Fruit fly (Drosophila melanogaster) whole organism, wandering third instar larva: Measurements from ENCODE around the gene Appl.
A peak's percentile ranks its signal among the peaks of the same experiment; 100 is the strongest.

ENCODE experiments used
- Abd-B ChIP-seq: fragments of >200 bp; optimal IDR thresholded peaks from 2 replicates; lab custom pipeline; 2017; ENCODE audit warnings: missing biosample characterization, missing genetic modification characterization
- CG32264 ChIP-seq: fragments of 200-800 bp; sonication (Bioruptor generic); optimal IDR thresholded peaks from 2 replicates; lab custom pipeline; 2016; ENCODE audit warnings: missing biosample characterization, missing genetic modification characterization
- CG9705 ChIP-seq: fragments of 200-800 bp; sonication (Bioruptor generic); optimal IDR thresholded peaks from 2 replicates; lab custom pipeline; 2018; ENCODE audit warnings: missing biosample characterization, mild to moderate bottlenecking, missing genetic modification characterization
- CrebA ChIP-seq: fragments of 200-800 bp; sonication (Bioruptor generic); optimal IDR thresholded peaks from 2 replicates; lab custom pipeline; 2016; ENCODE audit warnings: missing biosample characterization, mild to moderate bottlenecking, missing genetic modification characterization, borderline replicate concordance
- Dfd ChIP-seq: fragments of >200 bp; optimal IDR thresholded peaks from 2 replicates; lab custom pipeline; 2017; ENCODE audit warnings: missing biosample characterization, missing genetic modification characterization
- Dif ChIP-seq: fragments of 200-275, 200-300 bp; sonication (Bioruptor generic); optimal IDR thresholded peaks from 2 replicates; lab custom pipeline; 2018; ENCODE audit warnings: missing biosample characterization, missing genetic modification characterization; ENCODE audit not compliant: partially characterized antibody
- GATAd ChIP-seq: sonication (Bioruptor generic); optimal IDR thresholded peaks from 2 replicates; lab custom pipeline; 2016; ENCODE audit warnings: missing biosample characterization, missing genetic modification characterization
- HLH106 ChIP-seq: fragments of 200-800 bp; optimal IDR thresholded peaks from 3 replicates; lab custom pipeline; 2019; ENCODE audit warnings: missing biosample characterization, mild to moderate bottlenecking, missing genetic modification characterization, moderate library complexity
- Hnf4 ChIP-seq: fragments of 200-800 bp; sonication (Bioruptor generic); optimal IDR thresholded peaks from 2 replicates; lab custom pipeline; 2016; ENCODE audit warnings: missing biosample characterization, mild to moderate bottlenecking, missing genetic modification characterization
- Hr78 ChIP-seq: fragments of >200 bp; optimal IDR thresholded peaks from 2 replicates; lab custom pipeline; 2017; ENCODE audit warnings: missing biosample characterization, missing genetic modification characterization
- Hr83 ChIP-seq: fragments of 200-300 bp; sonication (Bioruptor generic); optimal IDR thresholded peaks from 2 replicates; lab custom pipeline; 2016; ENCODE audit warnings: missing biosample characterization, mild to moderate bottlenecking, missing genetic modification characterization, moderate library complexity; ENCODE audit not compliant: poor library complexity, severe bottlenecking
- Jra ChIP-seq: sonication (Bioruptor generic); optimal IDR thresholded peaks from 2 replicates; lab custom pipeline; 2016; ENCODE audit warnings: missing biosample characterization, missing genetic modification characterization
- Mio ChIP-seq: sonication (Bioruptor generic); optimal IDR thresholded peaks from 2 replicates; lab custom pipeline; 2016; ENCODE audit warnings: missing biosample characterization, missing genetic modification characterization
- Myc ChIP-seq: fragments of >200 bp; optimal IDR thresholded peaks from 2 replicates; lab custom pipeline; 2017
- N ChIP-seq: fragments of >200 bp; optimal IDR thresholded peaks from 2 replicates; lab custom pipeline; 2018; ENCODE audit warnings: missing biosample characterization, missing external identifiers, missing genetic modification characterization
- OdsH ChIP-seq: fragments of 200-800 bp; sonication (Bioruptor generic); optimal IDR thresholded peaks from 2 replicates; lab custom pipeline; 2016; ENCODE audit warnings: missing biosample characterization, mild to moderate bottlenecking, missing genetic modification characterization
- Rel ChIP-seq, 2 experiments: fragments of 200-800 bp; sonication (Bioruptor generic) in 1 of 2; optimal IDR thresholded peaks; 2 replicates in 1 of 2; 3 replicates in 1 of 2; lab custom pipeline; 2016 to 2019; ENCODE audit warnings: mild to moderate bottlenecking in 2 of 2, missing biosample characterization in 2 of 2, missing genetic modification characterization in 2 of 2, moderate library complexity in 1 of 2
- Sp1 ChIP-seq: fragments of 200-800 bp; sonication (Bioruptor generic); optimal IDR thresholded peaks from 3 replicates; lab custom pipeline; 2019; ENCODE audit warnings: missing biosample characterization, mild to moderate bottlenecking, missing genetic modification characterization, moderate library complexity
- Vsx2 ChIP-seq: fragments of 200-300, 225-300 bp; sonication (Bioruptor generic); optimal IDR thresholded peaks from 2 replicates; lab custom pipeline; 2018; ENCODE audit warnings: missing biosample characterization, missing genetic modification characterization; ENCODE audit not compliant: partially characterized antibody
- br ChIP-seq: fragments of 200-800 bp; sonication (Bioruptor generic); optimal IDR thresholded peaks from 2 replicates; lab custom pipeline; 2016; ENCODE audit warnings: missing biosample characterization, missing genetic modification characterization
- brk ChIP-seq: fragments of 200-800 bp; sonication (Bioruptor generic); optimal IDR thresholded peaks from 2 replicates; lab custom pipeline; 2016; ENCODE audit warnings: missing biosample characterization, mild to moderate bottlenecking, missing genetic modification characterization
- dl ChIP-seq, 2 experiments: fragments of 175-275, 200-275 bp in 1 of 2; fragments of 200-275 bp in 1 of 2; sonication (Bioruptor generic); optimal IDR thresholded peaks; lab custom pipeline; 2018; ENCODE audit warnings: mild to moderate bottlenecking in 2 of 2, missing biosample characterization in 2 of 2, missing genetic modification characterization in 2 of 2, moderate library complexity in 2 of 2; ENCODE audit not compliant: partially characterized antibody in 2 of 2, insufficient read depth in 1 of 2
- dmrt93B ChIP-seq: fragments of 200-800 bp; sonication (Bioruptor generic); optimal IDR thresholded peaks from 2 replicates; lab custom pipeline; 2018; ENCODE audit warnings: missing biosample characterization, mild to moderate bottlenecking, missing genetic modification characterization
- dsf ChIP-seq: sonication (Bioruptor generic); optimal IDR thresholded peaks from 2 replicates; lab custom pipeline; 2016; ENCODE audit warnings: missing biosample characterization, missing genetic modification characterization, borderline replicate concordance
- ey ChIP-seq: fragments of 200-800 bp; sonication (Bioruptor generic); optimal IDR thresholded peaks from 2 replicates; lab custom pipeline; 2016; ENCODE audit warnings: missing biosample characterization, missing genetic modification characterization
- foxo ChIP-seq, 2 experiments: fragments of 200-800 bp; sonication (Bioruptor generic); optimal IDR thresholded peaks; 2 replicates in 1 of 2; 3 replicates in 1 of 2; lab custom pipeline; 2016 to 2017; ENCODE audit warnings: missing biosample characterization in 2 of 2, missing genetic modification characterization in 2 of 2
- fru ChIP-seq: fragments of 200-800 bp; sonication (Bioruptor generic); optimal IDR thresholded peaks from 3 replicates; lab custom pipeline; 2016; ENCODE audit warnings: missing biosample characterization, mild to moderate bottlenecking, missing genetic modification characterization
- h ChIP-seq: fragments of 200-800 bp; sonication (Bioruptor generic); optimal IDR thresholded peaks from 3 replicates; lab custom pipeline; 2016; ENCODE audit warnings: missing biosample characterization, mild to moderate bottlenecking, missing genetic modification characterization
- jim ChIP-seq: fragments of 175-275, 200-325 bp; sonication (Bioruptor generic); optimal IDR thresholded peaks from 2 replicates; lab custom pipeline; 2016; ENCODE audit warnings: missing biosample characterization, mild to moderate bottlenecking, missing genetic modification characterization
- lola ChIP-seq: fragments of >200 bp; optimal IDR thresholded peaks from 2 replicates; lab custom pipeline; 2017; ENCODE audit warnings: missing biosample characterization, missing genetic modification characterization
- pan ChIP-seq: fragments of >200 bp; optimal IDR thresholded peaks from 2 replicates; lab custom pipeline; 2017
- psq ChIP-seq: fragments of 200-800 bp; sonication (Bioruptor generic); optimal IDR thresholded peaks from 3 replicates; lab custom pipeline; 2017; ENCODE audit warnings: missing biosample characterization, mild to moderate bottlenecking, missing genetic modification characterization, moderate library complexity
- rgr ChIP-seq: fragments of 200-800 bp; sonication (Bioruptor generic); optimal IDR thresholded peaks from 3 replicates; lab custom pipeline; 2016; ENCODE audit warnings: missing biosample characterization, mild to moderate bottlenecking, missing genetic modification characterization
- sage ChIP-seq: fragments of 200-800 bp; sonication (Bioruptor generic); optimal IDR thresholded peaks from 2 replicates; lab custom pipeline; 2016; ENCODE audit warnings: missing biosample characterization, mild to moderate bottlenecking, missing genetic modification characterization
- sv ChIP-seq: fragments of 200-800 bp; sonication (Bioruptor generic); optimal IDR thresholded peaks from 3 replicates; lab custom pipeline; 2016; ENCODE audit warnings: missing biosample characterization, missing genetic modification characterization
- tai ChIP-seq: sonication (Bioruptor generic); optimal IDR thresholded peaks from 2 replicates; lab custom pipeline; 2016; ENCODE audit warnings: missing biosample characterization, missing genetic modification characterization
- usp ChIP-seq: fragments of >200 bp; optimal IDR thresholded peaks from 2 replicates; lab custom pipeline; 2017; ENCODE audit warnings: missing biosample characterization, missing genetic modification characterization
- woc ChIP-seq: sonication (Bioruptor generic); optimal IDR thresholded peaks from 2 replicates; lab custom pipeline; 2016; ENCODE audit warnings: missing biosample characterization, mild to moderate bottlenecking, missing genetic modification characterization

Appl gene

dm6 chrX:518858-519257 lies 11.4 kb upstream of the Appl start:
- TF ChIP-seq dsf (GFP tag; lab: Kevin White, UChicago) = no peak
- no peak for TF ChIP-seq CG32264 (GFP tag; lab: Kevin White, UChicago)
- TF ChIP-seq HLH106 (tag; lab: Kevin White, UChicago) = no peak
- no peak for TF ChIP-seq Hr83 (GFP tag; lab: Kevin White, UChicago)
- TF ChIP-seq ey (GFP tag; lab: Kevin White, UChicago) = no peak
- TF ChIP-seq Myc (lab: Kevin White, UChicago) = no peak
- no peak for TF ChIP-seq jim (GFP tag; lab: Kevin White, UChicago)
- no peak for TF ChIP-seq sv (GFP tag; lab: Kevin White, UChicago)

- no peak for TF ChIP-seq sage (GFP tag; lab: Kevin White, UChicago)
- TF ChIP-seq Hnf4 (GFP tag; lab: Kevin White, UChicago) = no peak
- TF ChIP-seq OdsH (GFP tag; lab: Kevin White, UChicago) = no peak
- TF ChIP-seq HLH106 (tag; lab: Kevin White, UChicago) = no peak
Measured at dm6 chrX:520215-520861, 10.0 kb upstream of the Appl start.

dm6 chrX:521683-522082 lies 8.6 kb upstream of the Appl start:
- no peak for TF ChIP-seq dl (GFP tag; optimal IDR thresholded peaks at IDR 0.05; lab: Kevin White, UChicago; ENCODE audit: insufficient read depth in 1 of 2, partially characterized antibody in 2 of 2)
- TF ChIP-seq, all 38 proteins: peak for 0

- TF ChIP-seq rgr (GFP tag; lab: Kevin White, UChicago) (peak; percentile 93), Dif (GFP tag; lab: Kevin White, UChicago) (peak; percentile 76), Myc (lab: Kevin White, UChicago) (no peak), dl (GFP tag; optimal IDR thresholded peaks at IDR 0.05; lab: Kevin White, UChicago; ENCODE audit: insufficient read depth in 1 of 2, partially characterized antibody in 2 of 2) (peak in 1 of 2 experiments; percentile 70), brk (GFP tag; lab: Kevin White, UChicago) (peak; percentile 83), woc (GFP tag; lab: Kevin White, UChicago) (peak; percentile 66), h (peak; percentile 91), tai (GFP tag; lab: Kevin White, UChicago) (peak; percentile 93), sv (GFP tag; lab: Kevin White, UChicago) (peak; percentile 88), Sp1 (GFP tag; lab: Kevin White, UChicago) (peak; percentile 74), pan (no peak), Vsx2 (GFP tag; lab: Kevin White, UChicago) (no peak), jim (GFP tag; lab: Kevin White, UChicago) (peak; percentile 97), dmrt93B (GFP tag; lab: Kevin White, UChicago) (peak; percentile 69), Jra (peak; percentile 85), sage (GFP tag; lab: Kevin White, UChicago) (peak; percentile 44), Rel (GFP tag; optimal IDR thresholded peaks at IDR 0.05; lab: Kevin White, UChicago) (no peak), Rel (tag; optimal IDR thresholded peaks at IDR 0.05; lab: Kevin White, UChicago) (peak; percentile 57), dsf (GFP tag; lab: Kevin White, UChicago) (peak; percentile 25), Abd-B (GFP tag; lab: Kevin White, UChicago) (no peak), GATAd (GFP tag; lab: Kevin White, UChicago) (peak; percentile 64), HLH106 (tag; lab: Kevin White, UChicago) (peak; percentile 77), Dfd (GFP tag; lab: Kevin White, UChicago) (no peak), usp (GFP tag; lab: Kevin White, UChicago) (no peak), Hr78 (no peak), fru (GFP tag; lab: Kevin White, UChicago) (peak; percentile 88), br (GFP tag; lab: Kevin White, UChicago) (peak; percentile 88), N (no peak), OdsH (GFP tag; lab: Kevin White, UChicago) (peak; percentile 85), lola (GFP tag; lab: Kevin White, UChicago) (no peak), CG9705 (GFP tag; lab: Kevin White, UChicago) (peak; percentile 52), Hnf4 (GFP tag; lab: Kevin White, UChicago) (peak; percentile 93), CG32264 (GFP tag; lab: Kevin White, UChicago) (peak; percentile 73), psq (peak; percentile 71), CrebA (GFP tag; lab: Kevin White, UChicago) (no peak), ey (GFP tag; lab: Kevin White, UChicago) (peak; percentile 91), foxo (GFP tag; optimal IDR thresholded peaks at IDR 0.05; lab: Kevin White, UChicago) (peak; percentile 23 to 95), Hr83 (GFP tag; lab: Kevin White, UChicago) (peak; percentile 98), Mio (peak; percentile 50)
Measured at dm6 chrX:522357-523043, 7.8 kb upstream of the Appl start.
